In genomic region chr2L:14123605-14124004, dm6 we compare ENCODE assay signal across 1 fruit fly cellular context.
TF ChIP-seq lines count a peak whose summit lies in the region.

No protein-coding gene starts in this region.

TF ChIP-seq in whole organism, embryonic, 481 proteins besides CTCF, POLR2A, EP300 and RAD21 (continued from another document and continues in another):
- no peak for TF ChIP-seq B-H1 (GFP tag; IDR thresholded peaks at IDR 0.05; lab: Robert Waterston, UW)
- TF ChIP-seq klu (GFP tag; IDR thresholded peaks at IDR 0.05; lab: Robert Waterston, UW) = no peak
- no peak for TF ChIP-seq CG6683 (GFP tag; optimal IDR thresholded peaks at IDR 0.05; lab: Kevin White, UChicago)
- peak; percentile 47 for TF ChIP-seq CG6854 (GFP tag; optimal IDR thresholded peaks at IDR 0.05; lab: Kevin White, UChicago)
- no peak for TF ChIP-seq CG8089 (GFP tag; optimal IDR thresholded peaks at IDR 0.05; lab: Kevin White, UChicago)
- peak; percentile 1 for TF ChIP-seq CG4424 (GFP tag; optimal IDR thresholded peaks at IDR 0.05; lab: Kevin White, UChicago)
- no peak for TF ChIP-seq toy (GFP tag; IDR thresholded peaks at IDR 0.05; lab: Robert Waterston, UW)
- no peak for TF ChIP-seq al (GFP tag; IDR thresholded peaks at IDR 0.05; lab: Robert Waterston, UW)
- TF ChIP-seq CG12769 (tag; optimal IDR thresholded peaks at IDR 0.05; lab: Kevin White, UChicago) = no peak
- TF ChIP-seq CG7786 (GFP tag; optimal IDR thresholded peaks at IDR 0.05; lab: Kevin White, UChicago) = no peak
- TF ChIP-seq HLH4C (GFP tag; IDR thresholded peaks at IDR 0.05; lab: Robert Waterston, UW; ENCODE audit: partially characterized antibody) = no peak
- no peak for TF ChIP-seq CG3065 (GFP tag; optimal IDR thresholded peaks at IDR 0.05; lab: Kevin White, UChicago)
- no peak for TF ChIP-seq eyg (GFP tag; optimal IDR thresholded peaks at IDR 0.05; lab: Kevin White, UChicago)
- no peak for TF ChIP-seq CG31388 (GFP tag; optimal IDR thresholded peaks at IDR 0.05; lab: Kevin White, UChicago)
- no peak for TF ChIP-seq luna (GFP tag; optimal IDR thresholded peaks at IDR 0.05; lab: Kevin White, UChicago)
- TF ChIP-seq sens-2 (GFP tag; IDR thresholded peaks at IDR 0.05; lab: Robert Waterston, UW) = no peak
- TF ChIP-seq CG3163 (GFP tag; optimal IDR thresholded peaks at IDR 0.05; lab: Kevin White, UChicago) = no peak
- peak; percentile 49; the same call in 2 of the 3 replicates for TF ChIP-seq row (GFP tag; IDR thresholded peaks at IDR 0.05; lab: Robert Waterston, UW)
- no peak for TF ChIP-seq CG18476 (GFP tag; optimal IDR thresholded peaks at IDR 0.05; lab: Kevin White, UChicago)
- TF ChIP-seq tin (GFP tag; optimal IDR thresholded peaks at IDR 0.05; lab: Kevin White, UChicago) = peak; percentile 12
- peak; percentile 30 for TF ChIP-seq lab (GFP tag; optimal IDR thresholded peaks at IDR 0.05; lab: Kevin White, UChicago)
- no peak for TF ChIP-seq caup (GFP tag; optimal IDR thresholded peaks at IDR 0.05; lab: Kevin White, UChicago; ENCODE audit: severe bottlenecking)
- TF ChIP-seq dmrt11E (tag; optimal IDR thresholded peaks at IDR 0.05; lab: Kevin White, UChicago) = no peak
- no peak for TF ChIP-seq CG43689 (GFP tag; IDR thresholded peaks at IDR 0.05; lab: Robert Waterston, UW)
- no peak for TF ChIP-seq CG32767 (GFP tag; IDR thresholded peaks at IDR 0.05; lab: Robert Waterston, UW)
- TF ChIP-seq Bdp1 (GFP tag; optimal IDR thresholded peaks at IDR 0.05; lab: Kevin White, UChicago) = no peak
- TF ChIP-seq Fer1 (GFP tag; optimal IDR thresholded peaks at IDR 0.05; lab: Kevin White, UChicago) = peak; percentile 21
- TF ChIP-seq bab2 (GFP tag; optimal IDR thresholded peaks at IDR 0.05; lab: Kevin White, UChicago) = peak; percentile 20
- TF ChIP-seq tio (GFP tag; optimal IDR thresholded peaks at IDR 0.05; lab: Kevin White, UChicago) = peak; percentile 5
- no peak for TF ChIP-seq ttk (GFP tag; IDR thresholded peaks at IDR 0.05; lab: Robert Waterston, UW)
- peak in 1 of 2 experiments; percentile 36 for TF ChIP-seq Hr51 (GFP tag; optimal IDR thresholded peaks at IDR 0.05; lab: Kevin White, UChicago)
- TF ChIP-seq ap (GFP tag; IDR thresholded peaks at IDR 0.05; lab: Robert Waterston, UW) = no peak
- no peak for TF ChIP-seq Ada2b (GFP tag; IDR thresholded peaks at IDR 0.05; lab: Robert Waterston, UW)
- TF ChIP-seq Deaf1 (tag; optimal IDR thresholded peaks at IDR 0.05; lab: Kevin White, UChicago) = no peak
- TF ChIP-seq CG4617 (GFP tag; optimal IDR thresholded peaks at IDR 0.05; lab: Kevin White, UChicago; ENCODE audit: borderline replicate concordance) = no peak
- no peak for TF ChIP-seq tx (GFP tag; optimal IDR thresholded peaks at IDR 0.05; lab: Kevin White, UChicago)
- no peak for TF ChIP-seq maf-S (GFP tag; optimal IDR thresholded peaks at IDR 0.05; lab: Kevin White, UChicago)
- TF ChIP-seq CG3281 (GFP tag; optimal IDR thresholded peaks at IDR 0.05; lab: Kevin White, UChicago) = peak; percentile 26
- TF ChIP-seq CG12659 (GFP tag; optimal IDR thresholded peaks at IDR 0.05; lab: Kevin White, UChicago) = peak; percentile 7
- no peak for TF ChIP-seq seq (GFP tag; IDR thresholded peaks at IDR 0.05; lab: Robert Waterston, UW)
- TF ChIP-seq CG12236 (GFP tag; optimal IDR thresholded peaks at IDR 0.05; lab: Kevin White, UChicago) = no peak
- no peak for TF ChIP-seq lbe (GFP tag; optimal IDR thresholded peaks at IDR 0.05; lab: Kevin White, UChicago)
- peak; percentile 63 for TF ChIP-seq CoRest (tag; optimal IDR thresholded peaks at IDR 0.05; lab: Kevin White, UChicago)
- peak; percentile 76 for TF ChIP-seq CG17361 (GFP tag; IDR thresholded peaks at IDR 0.05; lab: Robert Waterston, UW)
- TF ChIP-seq CG2712 (tag; optimal IDR thresholded peaks at IDR 0.05; lab: Kevin White, UChicago) = peak; percentile 33
- peak; percentile 36 for TF ChIP-seq D19A (tag; optimal IDR thresholded peaks at IDR 0.05; lab: Kevin White, UChicago)
- TF ChIP-seq twi (tag; optimal IDR thresholded peaks at IDR 0.05; lab: Kevin White, UChicago) = no peak
- no peak for TF ChIP-seq CG10979 (tag; optimal IDR thresholded peaks at IDR 0.05; lab: Kevin White, UChicago)
- peak; percentile 2 for TF ChIP-seq CG17829 (tag; optimal IDR thresholded peaks at IDR 0.05; lab: Kevin White, UChicago)
- TF ChIP-seq lov (optimal IDR thresholded peaks at IDR 0.05; lab: Kevin White, UChicago) = no peak
- TF ChIP-seq lov (GFP tag; IDR thresholded peaks at IDR 0.05; lab: Robert Waterston, UW) = no peak
- peak; percentile 52 for TF ChIP-seq Meics (GFP tag; optimal IDR thresholded peaks at IDR 0.05; lab: Kevin White, UChicago)
- peak; percentile 14 for TF ChIP-seq org-1 (GFP tag; optimal IDR thresholded peaks at IDR 0.05; lab: Kevin White, UChicago)
- no peak for TF ChIP-seq E2f2 (GFP tag; IDR thresholded peaks at IDR 0.05; lab: Robert Waterston, UW)
- TF ChIP-seq vnd (GFP tag; IDR thresholded peaks at IDR 0.05; lab: Robert Waterston, UW; ENCODE audit: partially characterized antibody) = no peak
- TF ChIP-seq CG10959 (GFP tag; IDR thresholded peaks at IDR 0.05; lab: Robert Waterston, UW) = no peak
- TF ChIP-seq CG14965 (GFP tag; optimal IDR thresholded peaks at IDR 0.05; lab: Kevin White, UChicago; ENCODE audit: borderline replicate concordance) = no peak
- TF ChIP-seq CG5245 (GFP tag; optimal IDR thresholded peaks at IDR 0.05; lab: Kevin White, UChicago) = no peak
- no peak for TF ChIP-seq CG6654 (GFP tag; optimal IDR thresholded peaks at IDR 0.05; lab: Kevin White, UChicago)
- TF ChIP-seq oc (tag; optimal IDR thresholded peaks at IDR 0.05; lab: Kevin White, UChicago) = no peak
- no peak for TF ChIP-seq BtbVII (GFP tag; optimal IDR thresholded peaks at IDR 0.05; lab: Kevin White, UChicago)
- TF ChIP-seq CG7987 (GFP tag; optimal IDR thresholded peaks at IDR 0.05; lab: Kevin White, UChicago) = no peak
- TF ChIP-seq CG4854 (GFP tag; optimal IDR thresholded peaks at IDR 0.05; lab: Kevin White, UChicago) = no peak
- no peak for TF ChIP-seq CG34376 (GFP tag; optimal IDR thresholded peaks at IDR 0.05; lab: Kevin White, UChicago)
- no peak for TF ChIP-seq NC2β (GFP tag; optimal IDR thresholded peaks at IDR 0.05; lab: Kevin White, UChicago)
- no peak for TF ChIP-seq her (GFP tag; optimal IDR thresholded peaks at IDR 0.05; lab: Kevin White, UChicago)
- TF ChIP-seq CG18764 (GFP tag; optimal IDR thresholded peaks at IDR 0.05; lab: Kevin White, UChicago) = no peak
- peak; percentile 29 for TF ChIP-seq CG1603 (tag; optimal IDR thresholded peaks at IDR 0.05; lab: Kevin White, UChicago)
- peak; percentile 17 for TF ChIP-seq CG8944 (GFP tag; optimal IDR thresholded peaks at IDR 0.05; lab: Kevin White, UChicago)
- TF ChIP-seq MESR4 (GFP tag; optimal IDR thresholded peaks at IDR 0.05; lab: Kevin White, UChicago) = no peak
- TF ChIP-seq Xbp1 (GFP tag; optimal IDR thresholded peaks at IDR 0.05; lab: Kevin White, UChicago) = peak; percentile 8
- no peak for TF ChIP-seq Ets97D (GFP tag; optimal IDR thresholded peaks at IDR 0.05; lab: Kevin White, UChicago)
- TF ChIP-seq CG2875 (GFP tag; optimal IDR thresholded peaks at IDR 0.05; lab: Kevin White, UChicago) = no peak
- no peak for TF ChIP-seq ab (GFP tag; optimal IDR thresholded peaks at IDR 0.05; lab: Kevin White, UChicago)
- TF ChIP-seq Med (GFP tag; lab: Kevin White, UChicago) = peak; percentile 65
- no peak for TF ChIP-seq gcm2 (GFP tag; optimal IDR thresholded peaks at IDR 0.05; lab: Kevin White, UChicago)
- TF ChIP-seq CG9609 (GFP tag; optimal IDR thresholded peaks at IDR 0.05; lab: Kevin White, UChicago) = peak; percentile 26
- peak in 1 of 2 experiments; percentile 28 for TF ChIP-seq bsh (GFP tag; optimal IDR thresholded peaks at IDR 0.05; lab: Kevin White, UChicago)
- no peak for TF ChIP-seq CG17328 (GFP tag; IDR thresholded peaks at IDR 0.05; lab: Robert Waterston, UW)
- no peak for TF ChIP-seq CG9932 (GFP tag; IDR thresholded peaks at IDR 0.05; lab: Robert Waterston, UW)
- peak; percentile 23 for TF ChIP-seq CG8388 (GFP tag; optimal IDR thresholded peaks at IDR 0.05; lab: Kevin White, UChicago)
- TF ChIP-seq CG3847 (GFP tag; IDR thresholded peaks at IDR 0.05; lab: Robert Waterston, UW) = no peak
- no peak for TF ChIP-seq sob (GFP tag; IDR thresholded peaks at IDR 0.05; lab: Robert Waterston, UW)
- TF ChIP-seq CG16863 (GFP tag; optimal IDR thresholded peaks at IDR 0.05; lab: Kevin White, UChicago) = no peak
- no peak for TF ChIP-seq gsb-n (tag; optimal IDR thresholded peaks at IDR 0.05; lab: Kevin White, UChicago)
- TF ChIP-seq CG2889 (GFP tag; IDR thresholded peaks at IDR 0.05; lab: Robert Waterston, UW) = no peak
- TF ChIP-seq ssp (GFP tag; IDR thresholded peaks at IDR 0.05; lab: Robert Waterston, UW) = no peak
- TF ChIP-seq gsb (GFP tag; IDR thresholded peaks at IDR 0.05; lab: Robert Waterston, UW) = no peak
- no peak for TF ChIP-seq unpg (GFP tag; optimal IDR thresholded peaks at IDR 0.05; lab: Kevin White, UChicago)
- TF ChIP-seq sqz (GFP tag; optimal IDR thresholded peaks at IDR 0.05; lab: Kevin White, UChicago) = peak; percentile 74
- TF ChIP-seq Oaz (GFP tag; IDR thresholded peaks at IDR 0.05; lab: Robert Waterston, UW) = no peak
- TF ChIP-seq CG11085 (GFP tag; IDR thresholded peaks at IDR 0.05; lab: Robert Waterston, UW) = no peak
- peak; percentile 33 for TF ChIP-seq CG14710 (tag; optimal IDR thresholded peaks at IDR 0.05; lab: Kevin White, UChicago)
- no peak for TF ChIP-seq ase (GFP tag; IDR thresholded peaks at IDR 0.05; lab: Robert Waterston, UW)
- TF ChIP-seq zen2 (GFP tag; IDR thresholded peaks at IDR 0.05; lab: Robert Waterston, UW; ENCODE audit: partially characterized antibody) = no peak
- no peak; the same call in 2 of the 3 replicates for TF ChIP-seq croc (GFP tag; conservative IDR thresholded peaks at IDR 0.05; lab: Robert Waterston, UW)
- TF ChIP-seq chn (GFP tag; optimal IDR thresholded peaks at IDR 0.05; lab: Kevin White, UChicago) = peak; percentile 14
- no peak for TF ChIP-seq MTF-1 (GFP tag; optimal IDR thresholded peaks at IDR 0.05; lab: Kevin White, UChicago; ENCODE audit: borderline replicate concordance)
- no peak for TF ChIP-seq so (GFP tag; IDR thresholded peaks at IDR 0.05; lab: Robert Waterston, UW)
- TF ChIP-seq Hsf (GFP tag; optimal IDR thresholded peaks at IDR 0.05; lab: Kevin White, UChicago) = peak; percentile 23
- no peak for TF ChIP-seq lmd (GFP tag; IDR thresholded peaks at IDR 0.05; lab: Robert Waterston, UW)
- TF ChIP-seq h (optimal IDR thresholded peaks at IDR 0.05; lab: Kevin White, UChicago) = no peak
- peak; percentile 9 for TF ChIP-seq mam (GFP tag; optimal IDR thresholded peaks at IDR 0.05; lab: Kevin White, UChicago)
- TF ChIP-seq Oli (tag; optimal IDR thresholded peaks at IDR 0.05; lab: Kevin White, UChicago) = peak; percentile 44
- TF ChIP-seq Lhr (GFP tag; optimal IDR thresholded peaks at IDR 0.05; lab: Kevin White, UChicago) = no peak
- no peak for TF ChIP-seq CG6791 (GFP tag; IDR thresholded peaks at IDR 0.05; lab: Robert Waterston, UW; ENCODE audit: partially characterized antibody)
- peak; percentile 38 for TF ChIP-seq pum (GFP tag; optimal IDR thresholded peaks at IDR 0.05; lab: Kevin White, UChicago)
- no peak for TF ChIP-seq cas (GFP tag; IDR thresholded peaks at IDR 0.05; lab: Robert Waterston, UW)
- TF ChIP-seq jumu (GFP tag; optimal IDR thresholded peaks at IDR 0.05; lab: Kevin White, UChicago) = peak; percentile 23
- TF ChIP-seq Opbp (GFP tag; IDR thresholded peaks at IDR 0.05; lab: Robert Waterston, UW; ENCODE audit: partially characterized antibody) = no peak
- TF ChIP-seq CG11723 (GFP tag; optimal IDR thresholded peaks at IDR 0.05; lab: Kevin White, UChicago) = peak; percentile 36
- no peak for TF ChIP-seq CG1647 (GFP tag; optimal IDR thresholded peaks at IDR 0.05; lab: Kevin White, UChicago)
- TF ChIP-seq Tbp (GFP tag; optimal IDR thresholded peaks at IDR 0.05; lab: Kevin White, UChicago) = no peak
- no peak for TF ChIP-seq bigmax (GFP tag; optimal IDR thresholded peaks at IDR 0.05; lab: Kevin White, UChicago)
- peak; percentile 41 for TF ChIP-seq nmo (GFP tag; optimal IDR thresholded peaks at IDR 0.05; lab: Kevin White, UChicago)
- no peak for TF ChIP-seq E2f1 (GFP tag; IDR thresholded peaks at IDR 0.05; lab: Robert Waterston, UW)
- TF ChIP-seq Bteb2 (GFP tag; optimal IDR thresholded peaks at IDR 0.05; lab: Kevin White, UChicago) = no peak
- TF ChIP-seq CG2678 (tag; optimal IDR thresholded peaks at IDR 0.05; lab: Kevin White, UChicago) = peak; percentile 68
- TF ChIP-seq ham (GFP tag; IDR thresholded peaks at IDR 0.05; lab: Robert Waterston, UW) = no peak
- peak; percentile 24 for TF ChIP-seq CG12391 (tag; optimal IDR thresholded peaks at IDR 0.05; lab: Kevin White, UChicago)
- no peak for TF ChIP-seq CG12744 (GFP tag; optimal IDR thresholded peaks at IDR 0.05; lab: Kevin White, UChicago)
- peak; percentile 26; the same call in 1 of the 2 replicates for TF ChIP-seq CG14667 (GFP tag; IDR thresholded peaks at IDR 0.05; lab: Robert Waterston, UW)
- TF ChIP-seq CG18599 (GFP tag; optimal IDR thresholded peaks at IDR 0.05; lab: Kevin White, UChicago) = peak; percentile 20
- no peak for TF ChIP-seq CG9817 (tag; optimal IDR thresholded peaks at IDR 0.05; lab: Kevin White, UChicago)
- TF ChIP-seq wek (GFP tag; optimal IDR thresholded peaks at IDR 0.05; lab: Kevin White, UChicago) = no peak
- TF ChIP-seq Dbx (GFP tag; IDR thresholded peaks at IDR 0.05; lab: Robert Waterston, UW) = no peak
- no peak for TF ChIP-seq Hey (tag; optimal IDR thresholded peaks at IDR 0.05; lab: Kevin White, UChicago)
- TF ChIP-seq CG31365 (tag; optimal IDR thresholded peaks at IDR 0.05; lab: Kevin White, UChicago) = no peak
- peak; percentile 74 for TF ChIP-seq sens (GFP tag; lab: Kevin White, UChicago)
- peak; percentile 19 for TF ChIP-seq CG13296 (GFP tag; optimal IDR thresholded peaks at IDR 0.05; lab: Kevin White, UChicago)
- no peak for TF ChIP-seq pros (GFP tag; optimal IDR thresholded peaks at IDR 0.05; lab: Kevin White, UChicago)
- peak; percentile 13 for TF ChIP-seq CG10209 (GFP tag; optimal IDR thresholded peaks at IDR 0.05; lab: Kevin White, UChicago)
- TF ChIP-seq zf30C (GFP tag; optimal IDR thresholded peaks at IDR 0.05; lab: Kevin White, UChicago) = no peak
- TF ChIP-seq tup (GFP tag; optimal IDR thresholded peaks at IDR 0.05; lab: Kevin White, UChicago) = no peak
- no peak for TF ChIP-seq onecut (GFP tag; IDR thresholded peaks at IDR 0.05; lab: Robert Waterston, UW)
- TF ChIP-seq D19B (GFP tag; optimal IDR thresholded peaks at IDR 0.05; lab: Kevin White, UChicago) = no peak
- no peak for TF ChIP-seq CG15479 (GFP tag; optimal IDR thresholded peaks at IDR 0.05; lab: Kevin White, UChicago)
- no peak for TF ChIP-seq CG4820 (GFP tag; optimal IDR thresholded peaks at IDR 0.05; lab: Kevin White, UChicago)
